4 fruit fly cellular contexts compared by ENCODE assay signal in genomic region chr2L:248592-248991, dm6.
A peak's percentile ranks its signal among the peaks of the same experiment; 100 is the strongest.
TF ChIP-seq lines count a peak whose summit lies in the region.

No protein-coding gene starts in this region.

- no peak for TF ChIP-seq CTCF in whole organism, embryonic (GFP tag; optimal IDR thresholded peaks at IDR 0.05; lab: Kevin White, UChicago)

TF ChIP-seq in Kc167, 6 proteins besides CTCF, POLR2A, EP300 and RAD21:
- TF ChIP-seq insv (optimal IDR thresholded peaks at IDR 0.05; lab: Kevin White, UChicago) (no peak), psq (optimal IDR thresholded peaks at IDR 0.05; lab: Kevin White, UChicago) (peak; percentile 13)
TF ChIP-seq in Kc167: peak in this region for 1.

TF ChIP-seq in whole organism, adult, 20 proteins besides CTCF, POLR2A, EP300 and RAD21:
- TF ChIP-seq Crg-1 (GFP tag; optimal IDR thresholded peaks at IDR 0.05; lab: Kevin White, UChicago), result no peak
- TF ChIP-seq tj (GFP tag; optimal IDR thresholded peaks at IDR 0.05; lab: Kevin White, UChicago), result peak; percentile 72

TF ChIP-seq in whole organism, embryonic, 481 proteins besides CTCF, POLR2A, EP300 and RAD21:
- 0 out of 3 replicates have a peak, but pooled peaks have one; percentile 6 for TF ChIP-seq knrl (GFP tag; IDR thresholded peaks at IDR 0.05; lab: Robert Waterston, UW; ENCODE audit: partially characterized antibody)
- peak; percentile 10 for TF ChIP-seq Sry-δ (GFP tag; optimal IDR thresholded peaks at IDR 0.05; lab: Kevin White, UChicago)
- TF ChIP-seq Hr51 (GFP tag; optimal IDR thresholded peaks at IDR 0.05; lab: Kevin White, UChicago), result no peak
- no peak for TF ChIP-seq CG14710 (tag; optimal IDR thresholded peaks at IDR 0.05; lab: Kevin White, UChicago)
- peak in 1 of 2 experiments; percentile 21 for TF ChIP-seq eve (GFP tag; optimal IDR thresholded peaks at IDR 0.05; lab: Kevin White, UChicago)
- TF ChIP-seq Scr (GFP tag; IDR thresholded peaks at IDR 0.05; lab: Robert Waterston, UW; ENCODE audit: partially characterized antibody), result no peak
- TF ChIP-seq CG3995 (GFP tag; optimal IDR thresholded peaks at IDR 0.05; lab: Kevin White, UChicago), result peak; percentile 92
- TF ChIP-seq BEAF-32 (GFP tag; optimal IDR thresholded peaks at IDR 0.05; lab: Kevin White, UChicago), result peak; percentile 50
- TF ChIP-seq Dref (GFP tag; IDR thresholded peaks at IDR 0.05; lab: Robert Waterston, UW), result peak; percentile 37
- no peak for TF ChIP-seq CG6254 (GFP tag; optimal IDR thresholded peaks at IDR 0.05; lab: Kevin White, UChicago)
- TF ChIP-seq Pdp1 (GFP tag; optimal IDR thresholded peaks at IDR 0.05; lab: Kevin White, UChicago), result peak in 1 of 2 experiments; percentile 85
- TF ChIP-seq CG9437 (GFP tag; optimal IDR thresholded peaks at IDR 0.05; lab: Kevin White, UChicago), result peak; percentile 28
- TF ChIP-seq CG12659 (GFP tag; optimal IDR thresholded peaks at IDR 0.05; lab: Kevin White, UChicago), result peak; percentile 8

TF ChIP-seq in whole organism, prepupa, 60 proteins besides CTCF, POLR2A, EP300 and RAD21:
- TF ChIP-seq Eip78C (GFP tag; lab: Kevin White, UChicago) (peak; percentile 12), ss (GFP tag; optimal IDR thresholded peaks at IDR 0.05; lab: Kevin White, UChicago) (no peak)
TF ChIP-seq in whole organism, prepupa: peak in this region for 1.
